Worm (Caenorhabditis elegans) whole organism, mixed stage, embryonic: Measurements from ENCODE around the gene Y39B6A.33.

Source experiments
- cnd-1 ChIP-seq: fragments of 200-800 bp; sonication (Bioruptor generic); optimal IDR thresholded peaks from 2 replicates; lab custom pipeline; 2018; ENCODE audit warnings: mild to moderate bottlenecking, missing genetic modification characterization, missing compliant biosample characterization
- elt-3 ChIP-seq: fragments of 150-350 bp; optimal IDR thresholded peaks from 2 replicates; lab custom pipeline; 2014; ENCODE audit warnings: missing biosample characterization, missing genetic modification characterization
- lsy-2 ChIP-seq: fragments of 150-350 bp; optimal IDR thresholded peaks from 2 replicates; lab custom pipeline; 2014; ENCODE audit warnings: missing biosample characterization, missing genetic modification characterization
- mab-5 ChIP-seq: fragments of 150-350 bp; optimal IDR thresholded peaks from 2 replicates; lab custom pipeline; 2014; ENCODE audit warnings: missing biosample characterization, missing genetic modification characterization
- mep-1 ChIP-seq: fragments of 150-350 bp; optimal IDR thresholded peaks from 2 replicates; lab custom pipeline; 2017; ENCODE audit warnings: missing biosample characterization, missing genetic modification reagents, missing genetic modification characterization, inconsistent platforms
- nhr-237 ChIP-seq: fragments of 150-350 bp; optimal IDR thresholded peaks from 2 replicates; lab custom pipeline; 2014; ENCODE audit warnings: missing biosample characterization, missing genetic modification characterization
- nhr-28 ChIP-seq: fragments of 150-350 bp; optimal IDR thresholded peaks from 2 replicates; lab custom pipeline; 2014; ENCODE audit warnings: missing biosample characterization, missing genetic modification characterization
- unc-39 ChIP-seq: fragments of 150-350 bp; optimal IDR thresholded peaks from 2 replicates; lab custom pipeline; 2014; ENCODE audit warnings: missing biosample characterization, missing genetic modification characterization
- ztf-11 ChIP-seq: fragments of 150-350 bp; optimal IDR thresholded peaks from 2 replicates; lab custom pipeline; 2014; ENCODE audit warnings: missing biosample characterization, missing genetic modification characterization

ce11 chrV:19031456-19031855 lies 29.7 kb downstream of the Y39B6A.33 start, which contains the start of gene Y39B6A.27:
- no peak for TF ChIP-seq elt-3 (tag; lab: Kevin White, UChicago)
- TF ChIP-seq mab-5, result no peak
- TF ChIP-seq ztf-11 (tag; lab: Kevin White, UChicago), result no peak
- no peak for TF ChIP-seq cnd-1 (tag; lab: Kevin White, UChicago)
- TF ChIP-seq unc-39 (tag; lab: Kevin White, UChicago), result no peak
- TF ChIP-seq mep-1, result no peak
- no peak for TF ChIP-seq lsy-2 (tag; lab: Kevin White, UChicago)
- TF ChIP-seq nhr-237, result no peak
- no peak for TF ChIP-seq nhr-28 (tag; lab: Kevin White, UChicago)
